Fruit fly (Drosophila melanogaster) whole organism, prepupa: Measurements from ENCODE around the gene t.

ENCODE experiments used
- CG10669 ChIP-seq: fragments of 200-800 bp; sonication (Bioruptor generic); optimal IDR thresholded peaks from 3 replicates; lab custom pipeline; 2018; ENCODE audit warnings: missing biosample characterization, mild to moderate bottlenecking, missing genetic modification characterization, moderate library complexity
- CG16779 ChIP-seq: fragments of 200-800 bp; sonication (Bioruptor generic); optimal IDR thresholded peaks from 3 replicates; lab custom pipeline; 2017; ENCODE audit warnings: missing biosample characterization, mild to moderate bottlenecking, missing genetic modification characterization
- Eip75B ChIP-seq: fragments of 200-800 bp; sonication (Bioruptor generic); optimal IDR thresholded peaks from 3 replicates; lab custom pipeline; 2016; ENCODE audit warnings: missing biosample characterization, missing genetic modification characterization
- Eip93F ChIP-seq: fragments of 200-800 bp; sonication (Bioruptor generic); optimal IDR thresholded peaks from 2 replicates; lab custom pipeline; 2016; ENCODE audit warnings: missing biosample characterization, mild to moderate bottlenecking, missing genetic modification characterization
- Gug ChIP-seq: fragments of 200-800 bp; sonication (Bioruptor generic); IDR thresholded peaks from 2 replicates; pipeline ENCODE4 v1.3.6; 2022; ENCODE audit warnings: missing biosample characterization, missing genetic modification characterization
- Hr38 ChIP-seq: sonication (Bioruptor generic); optimal IDR thresholded peaks from 2 replicates; lab custom pipeline; 2016; ENCODE audit warnings: missing biosample characterization, missing genetic modification characterization
- Smox ChIP-seq: fragments of 200-800 bp; sonication (Bioruptor generic); optimal IDR thresholded peaks from 3 replicates; lab custom pipeline; 2016; ENCODE audit warnings: missing biosample characterization, missing genetic modification characterization
- Sox102F ChIP-seq: fragments of 200-800 bp; sonication (Bioruptor generic); optimal IDR thresholded peaks from 2 replicates; lab custom pipeline; 2016; ENCODE audit warnings: missing biosample characterization, mild to moderate bottlenecking, missing genetic modification characterization
- dac ChIP-seq: fragments of 200-800 bp; sonication (Bioruptor generic); optimal IDR thresholded peaks from 2 replicates; lab custom pipeline; 2017; ENCODE audit warnings: missing biosample characterization, mild to moderate bottlenecking, missing genetic modification characterization
- net ChIP-seq: fragments of 200-800 bp; sonication (Bioruptor generic); optimal IDR thresholded peaks from 3 replicates; lab custom pipeline; 2016; ENCODE audit warnings: missing biosample characterization, missing genetic modification characterization
- spab ChIP-seq: fragments of 200-800 bp; sonication (Bioruptor generic); optimal IDR thresholded peaks from 2 replicates; lab custom pipeline; 2017; ENCODE audit warnings: missing biosample characterization, mild to moderate bottlenecking, missing genetic modification characterization, missing genetic modification reagents
- ss ChIP-seq, 2 experiments: fragments of 200-800 bp; sonication (Bioruptor generic); optimal IDR thresholded peaks; 2 replicates in 1 of 2; 3 replicates in 1 of 2; lab custom pipeline; 2017 to 2018; ENCODE audit warnings: mild to moderate bottlenecking in 2 of 2, missing biosample characterization in 2 of 2, missing genetic modification characterization in 2 of 2, moderate library complexity in 1 of 2
- topi ChIP-seq: fragments of 200-800 bp; sonication (Bioruptor generic); optimal IDR thresholded peaks from 3 replicates; lab custom pipeline; 2016; ENCODE audit warnings: missing biosample characterization, missing genetic modification characterization

- no peak for TF ChIP-seq Sox102F (GFP tag; lab: Kevin White, UChicago)
- no peak for TF ChIP-seq dac (GFP tag; lab: Kevin White, UChicago)
- no peak for TF ChIP-seq CG16779 (tag; lab: Kevin White, UChicago)
- TF ChIP-seq spab (GFP tag; lab: Kevin White, UChicago) = no peak
- TF ChIP-seq Gug (GFP tag; lab: Robert Waterston, UW) = no peak
- no peak for TF ChIP-seq ss (GFP tag; optimal IDR thresholded peaks at IDR 0.05; lab: Kevin White, UChicago)
- no peak for TF ChIP-seq Hr38 (GFP tag; lab: Kevin White, UChicago)
- TF ChIP-seq Eip93F = no peak
- TF ChIP-seq CG10669 (GFP tag; lab: Kevin White, UChicago) = no peak
- no peak for TF ChIP-seq topi (GFP tag; lab: Kevin White, UChicago)
- no peak for TF ChIP-seq Smox (GFP tag; lab: Kevin White, UChicago)
- TF ChIP-seq net = no peak
- no peak for TF ChIP-seq Eip75B (GFP tag; lab: Kevin White, UChicago)
Measured at dm6 chrX:9215485-9215884, 7.6 kb downstream of the t start, which contains the start of gene CG15368.
